Worm (Caenorhabditis elegans): ENCODE measurements around the gene Y46G5A.36.

- TF ChIP-seq gmeb-2 (tag; optimal IDR thresholded peaks at IDR 0.05), result no peak
- TF ChIP-seq ceh-24 (tag; optimal IDR thresholded peaks at IDR 0.05), result no peak
- no peak for TF ChIP-seq rnt-1 (tag; optimal IDR thresholded peaks at IDR 0.05)
- TF ChIP-seq ceh-6 (GFP tag; optimal IDR thresholded peaks at IDR 0.05), result no peak
- no peak for TF ChIP-seq ceh-19 (GFP tag; optimal IDR thresholded peaks at IDR 0.05)
These were observed 6.9 kb downstream of the Y46G5A.36 start, which contains the start of gene bcmo-1 for ce11 chrII:12830347-12830746.
